Worm (Caenorhabditis elegans) whole organism, L4 larva: ENCODE data around the gene cdc-50.B.

Experiments used
- attf-4 ChIP-seq: sonication (generic microtip); optimal IDR thresholded peaks from 3 replicates; lab custom pipeline; 2017; ENCODE audit warnings: missing biosample characterization, missing genetic modification characterization
- daf-8 ChIP-seq: fragments of 200-800 bp; sonication (Bioruptor generic); IDR thresholded peaks from 2 replicates; pipeline ENCODE4 v1.3.6; 2022; ENCODE audit warnings: missing genetic modification characterization, missing compliant biosample characterization
- dmd-8 ChIP-seq: fragments of 200-800 bp; sonication (Bioruptor generic); IDR thresholded peaks from 2 replicates; pipeline ENCODE4 v1.3.6; 2022; ENCODE audit warnings: missing genetic modification characterization, missing compliant biosample characterization
- lin-1 ChIP-seq: fragments of 200-800 bp; sonication (Bioruptor generic); IDR thresholded peaks from 2 replicates; pipeline ENCODE4 v1.3.6; 2022; ENCODE audit warnings: missing genetic modification reagents, missing genetic modification characterization, missing compliant biosample characterization
- mdt-29 ChIP-seq: fragments of 200-800 bp; sonication (Bioruptor generic); IDR thresholded peaks from 2 replicates; pipeline ENCODE4 v1.3.6; 2022; ENCODE audit warnings: missing genetic modification reagents, missing genetic modification characterization, missing compliant biosample characterization
- set-16 ChIP-seq: fragments of 200-800 bp; sonication (Bioruptor generic); IDR thresholded peaks from 2 replicates; pipeline ENCODE4 v1.3.6; 2022; ENCODE audit warnings: missing genetic modification reagents, missing genetic modification characterization, missing compliant biosample characterization

Gene cdc-50.B

ce11 chrIV:8816617-8817016 lies 52.0 kb downstream of the cdc-50.B start:
- TF ChIP-seq attf-4 (tag; lab: Kevin White, UChicago) (no peak), set-16 (GFP tag; lab: Robert Waterston, UW) (peak; percentile 93; the same call in 1 of the 2 replicates), daf-8 (no peak), mdt-29 (GFP tag; lab: Robert Waterston, UW) (no peak), dmd-8 (GFP tag; lab: Robert Waterston, UW) (0 out of 2 replicates have a peak, but pooled peaks have one; percentile 7), lin-1 (GFP tag; lab: Robert Waterston, UW) (no peak)
